Fruit fly (Drosophila melanogaster) S2 (cell line): Measurements from ENCODE around the gene Rdh.

Experiments used
- CG8478 ChIP-seq: fragments of >200 bp; optimal IDR thresholded peaks from 2 replicates; lab custom pipeline; 2018
- CTCF ChIP-seq, 2 experiments: fragments of >200 bp; optimal IDR thresholded peaks; 2 replicates each; lab custom pipeline; 2018

DNA sequence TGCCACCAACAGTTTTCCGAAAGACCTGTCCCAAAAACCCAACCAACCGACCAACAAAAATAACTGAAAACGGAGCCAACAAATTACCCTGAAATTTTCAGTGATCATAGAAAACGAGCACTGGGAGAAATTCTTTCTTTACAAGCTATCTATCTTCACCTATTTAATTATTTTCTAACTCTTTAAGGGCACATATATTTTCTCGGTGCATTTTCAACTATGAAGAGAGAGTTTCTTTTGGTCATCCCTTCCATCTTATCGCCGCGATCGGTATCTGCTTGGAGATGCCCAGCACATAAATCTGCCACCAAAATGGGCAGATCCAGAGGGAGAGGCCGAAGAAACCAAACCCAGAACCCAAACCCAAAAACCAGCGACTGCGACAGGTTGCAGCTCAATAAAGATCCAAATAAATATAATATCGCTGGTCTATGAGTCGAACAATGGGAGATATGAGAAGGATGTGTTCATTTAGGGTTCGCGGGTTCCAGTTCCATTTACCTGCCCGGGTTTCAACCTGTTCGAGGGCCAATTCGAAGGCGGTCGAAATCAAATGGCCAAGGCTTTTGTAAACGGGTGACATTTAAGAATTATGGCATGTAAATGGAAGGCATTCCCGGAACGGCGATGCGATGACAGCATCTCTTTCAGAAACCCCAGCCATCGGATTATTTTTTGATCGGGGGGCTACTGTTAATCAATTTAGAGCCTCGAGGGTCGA lies 17.9 kb downstream of the Rdh start:
- TF ChIP-seq CG8478 (lab: Kevin White, UChicago) (no peak), CTCF (optimal IDR thresholded peaks at IDR 0.05; lab: Kevin White, UChicago) (no peak)
